Fruit fly (Drosophila melanogaster) whole organism, embryonic: ENCODE data around the gene CG4537.

ENCODE experiments used
- B-H1 ChIP-seq: fragments of 200-800 bp; sonication (Bioruptor generic); IDR thresholded peaks from 3 replicates; pipeline ENCODE4 v1.3.6; 2022; ENCODE audit warnings: missing biosample characterization, missing genetic modification characterization
- B-H2 ChIP-seq: fragments of 200-800 bp; sonication (Bioruptor generic); optimal IDR thresholded peaks from 2 replicates; lab custom pipeline; 2018; ENCODE audit warnings: missing biosample characterization, mild to moderate bottlenecking, missing genetic modification characterization
- CG11247 ChIP-seq: fragments of 200-800 bp; sonication (Bioruptor generic); IDR thresholded peaks from 2 replicates; pipeline ENCODE4 v1.3.6; 2022; ENCODE audit warnings: missing biosample characterization, missing genetic modification characterization
- CG12391 ChIP-seq: fragments of 200-800 bp; sonication (Bioruptor generic); optimal IDR thresholded peaks from 3 replicates; lab custom pipeline; 2018; ENCODE audit warnings: missing biosample characterization, mild to moderate bottlenecking, missing genetic modification characterization, moderate library complexity
- CG15514 ChIP-seq: fragments of 200-800 bp; sonication (Bioruptor generic); optimal IDR thresholded peaks from 3 replicates; lab custom pipeline; 2017; ENCODE audit warnings: missing biosample characterization, missing genetic modification characterization, mild to moderate bottlenecking, moderate library complexity, missing genetic modification reagents
- CG17802 ChIP-seq: fragments of 200-800 bp; sonication (Bioruptor generic); optimal IDR thresholded peaks from 2 replicates; lab custom pipeline; 2018; ENCODE audit warnings: missing biosample characterization, mild to moderate bottlenecking, missing genetic modification characterization, moderate library complexity
- CG2116 ChIP-seq: fragments of 200-800 bp; sonication (Bioruptor generic); optimal IDR thresholded peaks from 3 replicates; lab custom pipeline; 2018; ENCODE audit warnings: missing biosample characterization, mild to moderate bottlenecking, missing genetic modification characterization
- CG2120 ChIP-seq: fragments of 200-800 bp; sonication (Bioruptor generic); optimal IDR thresholded peaks from 3 replicates; lab custom pipeline; 2016; ENCODE audit warnings: missing biosample characterization, missing genetic modification characterization
- CG2199 ChIP-seq: fragments of 200-800 bp; sonication (Bioruptor generic); IDR thresholded peaks from 3 replicates; pipeline ENCODE4 v1.3.6; 2022; ENCODE audit warnings: missing biosample characterization, missing genetic modification characterization
- CG2678 ChIP-seq: fragments of 200-800 bp; sonication (Bioruptor generic); optimal IDR thresholded peaks from 3 replicates; lab custom pipeline; 2019; ENCODE audit warnings: missing biosample characterization, mild to moderate bottlenecking, missing genetic modification characterization, moderate library complexity
- CG32772 ChIP-seq: fragments of 200-800 bp; sonication (Bioruptor generic); IDR thresholded peaks from 2 replicates; pipeline ENCODE4 v1.3.6; 2022; ENCODE audit warnings: missing biosample characterization, missing genetic modification characterization
- CG3847 ChIP-seq: fragments of 200-800 bp; sonication (Bioruptor generic); IDR thresholded peaks from 2 replicates; pipeline ENCODE4 v1.3.6; 2022; ENCODE audit warnings: missing biosample characterization, missing genetic modification characterization
- CG7839 ChIP-seq: fragments of 200-800 bp; sonication (Bioruptor generic); optimal IDR thresholded peaks from 3 replicates; lab custom pipeline; 2018; ENCODE audit warnings: missing biosample characterization, mild to moderate bottlenecking, missing genetic modification characterization, moderate library complexity
- CG8478 ChIP-seq: fragments of >200 bp; optimal IDR thresholded peaks from 2 replicates; lab custom pipeline; 2018
- Dad ChIP-seq: fragments of 200-800 bp; sonication (Bioruptor generic); optimal IDR thresholded peaks from 3 replicates; lab custom pipeline; 2016; ENCODE audit warnings: missing biosample characterization, missing genetic modification characterization
- Dbx ChIP-seq: fragments of 200-800 bp; sonication (Bioruptor generic); IDR thresholded peaks from 3 replicates; pipeline ENCODE4 v1.3.6; 2022; ENCODE audit warnings: missing biosample characterization, missing genetic modification characterization
- Dek ChIP-seq: fragments of 200-800 bp; sonication (Bioruptor generic); optimal IDR thresholded peaks from 3 replicates; lab custom pipeline; 2019; ENCODE audit warnings: missing biosample characterization, mild to moderate bottlenecking, missing genetic modification characterization, moderate library complexity
- Dip2 ChIP-seq: fragments of 200-800 bp; sonication (Bioruptor generic); IDR thresholded peaks from 2 replicates; pipeline ENCODE4 v1.3.6; 2022; ENCODE audit warnings: missing biosample characterization, missing genetic modification characterization
- Dll ChIP-seq: fragments of 200-800 bp; sonication (Bioruptor generic); IDR thresholded peaks from 4 replicates; pipeline ENCODE4 v1.3.6; 2022; ENCODE audit warnings: missing biosample characterization, missing genetic modification characterization; ENCODE audit not compliant: partially characterized antibody
- Doc3 ChIP-seq: fragments of 200-800 bp; sonication (Bioruptor generic); IDR thresholded peaks from 3 replicates; pipeline ENCODE4 v1.3.6; 2022; ENCODE audit warnings: missing biosample characterization, missing genetic modification characterization; ENCODE audit not compliant: partially characterized antibody
- Dref ChIP-seq: fragments of 200-800 bp; sonication (Bioruptor generic); IDR thresholded peaks from 2 replicates; pipeline ENCODE4 v1.3.6; 2022; ENCODE audit warnings: missing biosample characterization, missing genetic modification characterization
- Hmr ChIP-seq: fragments of 200-800 bp; sonication (Bioruptor generic); optimal IDR thresholded peaks from 3 replicates; lab custom pipeline; 2017; ENCODE audit warnings: mild to moderate bottlenecking, missing biosample characterization, missing genetic modification reagents, missing genetic modification characterization
- Hsf ChIP-seq: fragments of 200-800 bp; sonication (Bioruptor generic); optimal IDR thresholded peaks from 3 replicates; lab custom pipeline; 2016; ENCODE audit warnings: missing biosample characterization, missing genetic modification characterization
- MBD-R2 ChIP-seq: fragments of 200-800 bp; sonication (Bioruptor generic); IDR thresholded peaks from 2 replicates; pipeline ENCODE4 v1.3.6; 2022; ENCODE audit warnings: missing biosample characterization, missing genetic modification characterization
- MTF-1 ChIP-seq: fragments of 200-800 bp; sonication (Bioruptor generic); optimal IDR thresholded peaks from 2 replicates; lab custom pipeline; 2018; ENCODE audit warnings: missing biosample characterization, mild to moderate bottlenecking, missing genetic modification characterization, borderline replicate concordance
- Mad ChIP-seq: fragments of 200-800 bp; sonication (Bioruptor generic); optimal IDR thresholded peaks from 2 replicates; lab custom pipeline; 2016; ENCODE audit warnings: missing biosample characterization, missing genetic modification characterization
- NFAT ChIP-seq: fragments of 200-800 bp; sonication (Bioruptor generic); IDR thresholded peaks from 2 replicates; pipeline ENCODE4 v1.3.6; 2022; ENCODE audit warnings: missing biosample characterization, missing genetic modification characterization
- Nf-YC ChIP-seq: fragments of 200-800 bp; optimal IDR thresholded peaks from 3 replicates; lab custom pipeline; 2019; ENCODE audit warnings: missing biosample characterization, mild to moderate bottlenecking, missing genetic modification characterization, moderate library complexity
- Optix ChIP-seq: fragments of 200-800 bp; sonication (Bioruptor generic); IDR thresholded peaks from 3 replicates; pipeline ENCODE4 v1.3.6; 2022; ENCODE audit warnings: missing biosample characterization, missing genetic modification characterization
- Pdp1 ChIP-seq, 2 experiments: fragments of 200-800 bp; sonication (Bioruptor generic); optimal IDR thresholded peaks; 3 replicates each; lab custom pipeline; 2016; ENCODE audit warnings: missing biosample characterization in 2 of 2, missing genetic modification characterization in 2 of 2, mild to moderate bottlenecking in 1 of 2, moderate library complexity in 1 of 2
- amos ChIP-seq: fragments of 200-800 bp; sonication (Bioruptor generic); IDR thresholded peaks from 2 replicates; pipeline ENCODE4 v1.3.6; 2022; ENCODE audit warnings: missing biosample characterization, missing genetic modification characterization; ENCODE audit not compliant: partially characterized antibody
- ato ChIP-seq: fragments of 200-800 bp; sonication (Bioruptor generic); IDR thresholded peaks from 2 replicates; pipeline ENCODE4 v1.3.6; 2022; ENCODE audit warnings: missing biosample characterization, missing genetic modification characterization; ENCODE audit not compliant: partially characterized antibody
- bbx ChIP-seq: fragments of 200-800 bp; sonication (Bioruptor generic); IDR thresholded peaks from 2 replicates; pipeline ENCODE4 v1.3.6; 2022; ENCODE audit warnings: missing biosample characterization, missing genetic modification characterization; ENCODE audit not compliant: partially characterized antibody
- bigmax ChIP-seq: fragments of 200-800 bp; sonication (Bioruptor generic); optimal IDR thresholded peaks from 2 replicates; lab custom pipeline; 2018; ENCODE audit warnings: missing biosample characterization, mild to moderate bottlenecking, missing genetic modification characterization
- gcm ChIP-seq: fragments of 200-800 bp; sonication (Bioruptor generic); optimal IDR thresholded peaks from 2 replicates; lab custom pipeline; 2019; ENCODE audit warnings: missing biosample characterization, mild to moderate bottlenecking, missing genetic modification characterization, moderate library complexity
- gcm2 ChIP-seq: fragments of 200-800 bp; sonication (Bioruptor generic); optimal IDR thresholded peaks from 2 replicates; lab custom pipeline; 2016; ENCODE audit warnings: missing biosample characterization, missing genetic modification characterization
- gfzf ChIP-seq: fragments of 200-800 bp; sonication (Bioruptor generic); optimal IDR thresholded peaks from 2 replicates; lab custom pipeline; 2016; ENCODE audit warnings: missing biosample characterization, mild to moderate bottlenecking, missing genetic modification characterization, moderate library complexity
- inv ChIP-seq: fragments of 200-800 bp; sonication (Bioruptor generic); IDR thresholded peaks from 2 replicates; pipeline ENCODE4 v1.3.6; 2022; ENCODE audit warnings: missing biosample characterization, missing genetic modification characterization; ENCODE audit not compliant: partially characterized antibody
- knrl ChIP-seq: fragments of 200-800 bp; sonication (Bioruptor generic); IDR thresholded peaks from 3 replicates; pipeline ENCODE4 v1.3.6; 2022; ENCODE audit warnings: missing biosample characterization, missing genetic modification characterization; ENCODE audit not compliant: partially characterized antibody
- maf-S ChIP-seq: fragments of 200-800 bp; sonication (Bioruptor generic); optimal IDR thresholded peaks from 2 replicates; lab custom pipeline; 2016; ENCODE audit warnings: missing biosample characterization, missing genetic modification characterization
- nerfin-1 ChIP-seq: fragments of 200-800 bp; sonication (Bioruptor generic); optimal IDR thresholded peaks from 3 replicates; lab custom pipeline; 2019; ENCODE audit warnings: missing biosample characterization, mild to moderate bottlenecking, missing genetic modification characterization, moderate library complexity
- nerfin-2 ChIP-seq: fragments of 200-800 bp; sonication (Bioruptor generic); IDR thresholded peaks from 2 replicates; pipeline ENCODE4 v1.3.6; 2022; ENCODE audit warnings: missing biosample characterization, missing genetic modification characterization; ENCODE audit not compliant: partially characterized antibody
- nom ChIP-seq: fragments of 200-800 bp; sonication (Bioruptor generic); optimal IDR thresholded peaks from 2 replicates; lab custom pipeline; 2017; ENCODE audit warnings: missing biosample characterization, missing genetic modification characterization, mild to moderate bottlenecking, moderate library complexity, missing genetic modification reagents
- pzg ChIP-seq: fragments of 200-800 bp; sonication (Bioruptor generic); optimal IDR thresholded peaks from 3 replicates; lab custom pipeline; 2018; ENCODE audit warnings: missing biosample characterization, mild to moderate bottlenecking, missing genetic modification characterization, moderate library complexity
- stwl ChIP-seq: fragments of 200-800 bp; sonication (Bioruptor generic); optimal IDR thresholded peaks from 3 replicates; lab custom pipeline; 2018; ENCODE audit warnings: missing biosample characterization, mild to moderate bottlenecking, missing genetic modification characterization, moderate library complexity
- tx ChIP-seq: fragments of 200-800 bp; sonication (Bioruptor generic); optimal IDR thresholded peaks from 2 replicates; lab custom pipeline; 2016; ENCODE audit warnings: missing biosample characterization, missing genetic modification characterization
- vnd ChIP-seq: fragments of 200-800 bp; sonication (Bioruptor generic); IDR thresholded peaks from 3 replicates; pipeline ENCODE4 v1.3.6; 2022; ENCODE audit warnings: missing biosample characterization, missing genetic modification characterization; ENCODE audit not compliant: partially characterized antibody
- vvl ChIP-seq: fragments of 200-800 bp; sonication (Bioruptor generic); IDR thresholded peaks from 2 replicates; pipeline ENCODE4 v1.3.6; 2022; ENCODE audit warnings: missing biosample characterization, missing genetic modification characterization
- wek ChIP-seq: fragments of 200-800 bp; sonication (Bioruptor generic); optimal IDR thresholded peaks from 3 replicates; lab custom pipeline; 2018; ENCODE audit warnings: missing biosample characterization, mild to moderate bottlenecking, missing genetic modification characterization, moderate library complexity

The CG4537 gene

dm6 chr2L:9887856-9888269 lies 2.8 kb upstream of the CG4537 start, which contains the start of gene Fkbp59 (continued):
- TF ChIP-seq CG12391 (peak; percentile 22), Dll (GFP tag; lab: Robert Waterston, UW) (peak; percentile 62; the same call in 3 of the 4 replicates), Dbx (GFP tag; lab: Robert Waterston, UW) (peak; percentile 49), gfzf (GFP tag; lab: Kevin White, UChicago) (peak; percentile 85), pzg (GFP tag; lab: Kevin White, UChicago) (peak; percentile 78), maf-S (GFP tag; lab: Kevin White, UChicago) (no peak), Pdp1 (GFP tag; optimal IDR thresholded peaks at IDR 0.05; lab: Kevin White, UChicago) (no peak), wek (GFP tag; lab: Kevin White, UChicago) (no peak), tx (GFP tag; lab: Kevin White, UChicago) (no peak), CG7839 (tag; lab: Kevin White, UChicago) (peak; percentile 15), CG2120 (no peak), stwl (tag; lab: Kevin White, UChicago) (peak; percentile 73), gcm (no peak), knrl (GFP tag; lab: Robert Waterston, UW) (peak; percentile 77), vnd (peak; percentile 88), CG2116 (GFP tag; lab: Kevin White, UChicago) (peak; percentile 33), Hmr (peak; percentile 48), B-H2 (GFP tag; lab: Kevin White, UChicago) (peak; percentile 24), CG15514 (GFP tag; lab: Kevin White, UChicago) (peak; percentile 33), nerfin-2 (GFP tag; lab: Robert Waterston, UW) (peak; percentile 96), Dip2 (no peak), CG11247 (GFP tag; lab: Robert Waterston, UW) (no peak), CG17802 (tag; lab: Kevin White, UChicago) (no peak), NFAT (peak; percentile 27; the same call in 1 of the 2 replicates), nom (GFP tag; lab: Kevin White, UChicago) (peak; percentile 22), Doc3 (GFP tag; lab: Robert Waterston, UW) (no peak), amos (no peak; the same call in 1 of the 2 replicates), Mad (GFP tag; lab: Kevin White, UChicago) (no peak), Dek (tag; lab: Kevin White, UChicago) (no peak), vvl (GFP tag; lab: Robert Waterston, UW) (0 out of 2 replicates have a peak, but pooled peaks have one; percentile 45), Dad (GFP tag; lab: Kevin White, UChicago) (no peak), Hsf (GFP tag; lab: Kevin White, UChicago) (peak; percentile 17), Optix (GFP tag; lab: Robert Waterston, UW) (no peak), bigmax (GFP tag; lab: Kevin White, UChicago) (no peak), CG8478 (lab: Kevin White, UChicago) (no peak), MTF-1 (GFP tag; lab: Kevin White, UChicago) (peak; percentile 92), CG2199 (GFP tag; lab: Robert Waterston, UW) (no peak), ato (GFP tag; lab: Robert Waterston, UW) (peak; percentile 92), B-H1 (GFP tag; lab: Robert Waterston, UW) (no peak), CG2678 (tag; lab: Kevin White, UChicago) (no peak), bbx (peak; percentile 82), nerfin-1 (no peak), Dref (peak; percentile 40; the same call in 1 of the 2 replicates), MBD-R2 (peak; percentile 90), CG32772 (no peak), gcm2 (GFP tag; lab: Kevin White, UChicago) (no peak), Nf-YC (tag; lab: Kevin White, UChicago) (no peak), CG3847 (GFP tag; lab: Robert Waterston, UW) (peak; percentile 21; the same call in 1 of the 2 replicates), inv (GFP tag; lab: Robert Waterston, UW) (peak; percentile 55)
